Fruit fly (Drosophila melanogaster) whole organism, wandering third instar larva: Measurements from ENCODE around the gene Acn.

ENCODE experiments used
- Abd-B ChIP-seq: fragments of >200 bp; optimal IDR thresholded peaks from 2 replicates; lab custom pipeline; 2017; ENCODE audit warnings: missing biosample characterization, missing genetic modification characterization
- CrebA ChIP-seq: fragments of 200-800 bp; sonication (Bioruptor generic); optimal IDR thresholded peaks from 2 replicates; lab custom pipeline; 2016; ENCODE audit warnings: missing biosample characterization, mild to moderate bottlenecking, missing genetic modification characterization, borderline replicate concordance
- Hr83 ChIP-seq: fragments of 200-300 bp; sonication (Bioruptor generic); optimal IDR thresholded peaks from 2 replicates; lab custom pipeline; 2016; ENCODE audit warnings: missing biosample characterization, mild to moderate bottlenecking, missing genetic modification characterization, moderate library complexity; ENCODE audit not compliant: poor library complexity, severe bottlenecking
- Myc ChIP-seq: fragments of >200 bp; optimal IDR thresholded peaks from 2 replicates; lab custom pipeline; 2017
- fru ChIP-seq: fragments of 200-800 bp; sonication (Bioruptor generic); optimal IDR thresholded peaks from 3 replicates; lab custom pipeline; 2016; ENCODE audit warnings: missing biosample characterization, mild to moderate bottlenecking, missing genetic modification characterization
- h ChIP-seq: fragments of 200-800 bp; sonication (Bioruptor generic); optimal IDR thresholded peaks from 3 replicates; lab custom pipeline; 2016; ENCODE audit warnings: missing biosample characterization, mild to moderate bottlenecking, missing genetic modification characterization
- psq ChIP-seq: fragments of 200-800 bp; sonication (Bioruptor generic); optimal IDR thresholded peaks from 3 replicates; lab custom pipeline; 2017; ENCODE audit warnings: missing biosample characterization, mild to moderate bottlenecking, missing genetic modification characterization, moderate library complexity

DNA sequence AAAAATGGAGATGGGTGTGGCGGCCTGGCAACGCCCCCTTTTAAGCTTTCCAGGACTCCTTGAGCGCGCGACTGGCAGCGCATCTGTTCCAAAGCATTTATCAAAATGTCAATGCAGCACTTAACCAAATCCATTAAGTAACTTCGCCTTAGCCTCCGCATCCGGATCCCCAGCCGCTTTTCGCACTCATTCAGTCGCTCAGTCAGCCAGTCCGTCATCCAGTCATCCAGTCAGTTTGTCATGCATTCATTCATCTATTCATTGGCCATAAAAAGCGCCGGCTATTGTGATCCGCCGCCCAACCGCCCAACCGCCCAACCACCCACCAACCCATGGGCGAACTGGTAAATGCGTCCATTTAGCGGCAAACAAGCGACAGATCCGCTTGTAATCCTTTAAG lies 43.7 kb downstream of the Acn start:
- TF ChIP-seq h (GFP tag; lab: Kevin White, UChicago) (no peak), Hr83 (GFP tag; lab: Kevin White, UChicago) (no peak), CrebA (GFP tag; lab: Kevin White, UChicago) (no peak), Abd-B (no peak), psq (no peak), Myc (lab: Kevin White, UChicago) (no peak), fru (GFP tag; lab: Kevin White, UChicago) (no peak)
